Worm (Caenorhabditis elegans) whole organism, L1 larva: ENCODE measurements around the gene gst-13.

ENCODE experiments used
- C16A3.4 ChIP-seq: fragments of 150-350 bp; optimal IDR thresholded peaks from 2 replicates; lab custom pipeline; 2014; ENCODE audit warnings: missing biosample characterization, missing genetic modification characterization
- aha-1 ChIP-seq: fragments of 150-350 bp; optimal IDR thresholded peaks from 2 replicates; lab custom pipeline; 2014; ENCODE audit warnings: missing biosample characterization, missing genetic modification characterization
- aly-2 ChIP-seq: fragments of 150-350 bp; optimal IDR thresholded peaks from 2 replicates; lab custom pipeline; 2014; ENCODE audit warnings: missing biosample characterization, missing genetic modification characterization
- blmp-1 ChIP-seq: fragments of 150-350 bp; optimal IDR thresholded peaks from 2 replicates; lab custom pipeline; 2014; ENCODE audit warnings: missing biosample characterization, missing genetic modification characterization
- dsc-1 ChIP-seq: sonication (generic microtip); optimal IDR thresholded peaks from 2 replicates; lab custom pipeline; 2016; ENCODE audit warnings: mild to moderate bottlenecking, missing genetic modification characterization, missing compliant biosample characterization
- efl-1 ChIP-seq, 4 experiments: fragments of 150-350 bp; optimal IDR thresholded peaks in 3 of 4; peaks in 1 of 4; 1 replicate in 1 of 4; 2 replicates in 3 of 4; lab custom pipeline; 2014; ENCODE audit warnings: missing biosample characterization in 2 of 4, missing genetic modification characterization in 2 of 4, missing genetic modification reagents in 2 of 4
- egl-13 ChIP-seq: sonication (generic microtip); optimal IDR thresholded peaks from 2 replicates; lab custom pipeline; 2016; ENCODE audit warnings: missing genotype, missing genetic modification reagents, missing genetic modification characterization, missing compliant biosample characterization
- elt-3 ChIP-seq, 6 experiments: fragments of 150-350 bp in 1 of 6; sonication (generic microtip); optimal IDR thresholded peaks; 2 replicates each; lab custom pipeline; 2017 to 2018; ENCODE audit warnings: missing biosample characterization in 6 of 6, missing genetic modification characterization in 6 of 6, inconsistent platforms in 1 of 6
- ets-5 ChIP-seq: fragments of 200-800 bp; sonication (Bioruptor generic); IDR thresholded peaks from 2 replicates; pipeline ENCODE4 v1.3.6; 2022; ENCODE audit warnings: missing genetic modification characterization, missing compliant biosample characterization
- hlh-4 ChIP-seq: sonication (generic microtip); optimal IDR thresholded peaks from 2 replicates; lab custom pipeline; 2016; ENCODE audit warnings: mild to moderate bottlenecking, missing genetic modification characterization, missing compliant biosample characterization
- hpl-2 ChIP-seq: fragments of 150-350 bp; optimal IDR thresholded peaks from 2 replicates; lab custom pipeline; 2014; ENCODE audit warnings: missing biosample characterization, missing genetic modification reagents, missing genetic modification characterization
- irx-1 ChIP-seq: sonication (generic microtip); optimal IDR thresholded peaks from 2 replicates; lab custom pipeline; 2016; ENCODE audit warnings: missing genetic modification characterization, missing compliant biosample characterization
- lin-15B ChIP-seq: fragments of 150-350 bp; sonication (generic microtip); optimal IDR thresholded peaks from 3 replicates; lab custom pipeline; 2014; ENCODE audit warnings: missing biosample characterization, missing genetic modification characterization
- lin-35 ChIP-seq, 2 experiments: fragments of 150-350 bp; optimal IDR thresholded peaks; 2 replicates each; lab custom pipeline; 2014; ENCODE audit warnings: missing biosample characterization in 2 of 2, missing genetic modification characterization in 2 of 2, missing genetic modification reagents in 2 of 2
- mdl-1 ChIP-seq, 2 experiments: fragments of 150-350 bp; optimal IDR thresholded peaks; 2 replicates each; lab custom pipeline; 2014 to 2017; ENCODE audit warnings: missing biosample characterization in 2 of 2, missing genetic modification characterization in 2 of 2, inconsistent platforms in 1 of 2
- mep-1 ChIP-seq: fragments of 150-350 bp; optimal IDR thresholded peaks from 2 replicates; lab custom pipeline; 2014; ENCODE audit warnings: missing biosample characterization, missing genetic modification characterization
- nhr-11 ChIP-seq: fragments of 150-350 bp; optimal IDR thresholded peaks from 2 replicates; lab custom pipeline; 2014; ENCODE audit warnings: missing biosample characterization, missing genetic modification characterization
- nhr-19 ChIP-seq: fragments of 200-800 bp; sonication (Bioruptor generic); conservative IDR thresholded peaks from 2 replicates; pipeline ENCODE4 v1.3.6; 2022; ENCODE audit warnings: missing genetic modification characterization, missing compliant biosample characterization
- nhr-20 ChIP-seq: sonication (generic microtip); optimal IDR thresholded peaks from 2 replicates; lab custom pipeline; 2016; ENCODE audit warnings: mild to moderate bottlenecking, missing genetic modification characterization, missing compliant biosample characterization
- nhr-47 ChIP-seq: sonication (generic microtip); optimal IDR thresholded peaks from 2 replicates; lab custom pipeline; 2016; ENCODE audit warnings: mild to moderate bottlenecking, missing genetic modification characterization, moderate library complexity, missing compliant biosample characterization
- nhr-76 ChIP-seq: sonication (generic microtip); optimal IDR thresholded peaks from 2 replicates; lab custom pipeline; 2017; ENCODE audit warnings: missing biosample characterization, missing genetic modification characterization
- nhr-77 ChIP-seq: fragments of 150-350 bp; optimal IDR thresholded peaks from 2 replicates; lab custom pipeline; 2014; ENCODE audit warnings: missing biosample characterization, missing genetic modification characterization
- nhr-85 ChIP-seq: sonication (generic microtip); peaks from one replicate; lab custom pipeline; 2016; ENCODE audit warnings: missing genetic modification characterization, inconsistent platforms, missing compliant biosample characterization
- nhr-90 ChIP-seq: sonication (generic microtip); optimal IDR thresholded peaks from 2 replicates; lab custom pipeline; 2016; ENCODE audit warnings: mild to moderate bottlenecking, missing genetic modification characterization, missing compliant biosample characterization; ENCODE audit not compliant: poor library complexity
- pag-3 ChIP-seq: sonication (generic microtip); optimal IDR thresholded peaks from 2 replicates; lab custom pipeline; 2017; ENCODE audit warnings: missing genetic modification characterization, mild to moderate bottlenecking, missing compliant biosample characterization, antibody characterized with exemption, borderline replicate concordance; ENCODE audit not compliant: insufficient read depth
- pax-3 ChIP-seq: fragments of 200-800 bp; sonication (Bioruptor generic); optimal IDR thresholded peaks from 2 replicates; lab custom pipeline; 2018; ENCODE audit warnings: mild to moderate bottlenecking, missing genetic modification characterization, moderate library complexity, missing compliant biosample characterization
- skn-1 ChIP-seq: fragments of 150-350 bp; optimal IDR thresholded peaks from 2 replicates; lab custom pipeline; 2014; ENCODE audit warnings: missing biosample characterization, missing genetic modification characterization
- snu-23 ChIP-seq: sonication (generic microtip); optimal IDR thresholded peaks from 2 replicates; lab custom pipeline; 2016; ENCODE audit warnings: missing genetic modification characterization, missing compliant biosample characterization
- tbx-2 ChIP-seq: sonication (generic microtip); optimal IDR thresholded peaks from 2 replicates; lab custom pipeline; 2016; ENCODE audit warnings: missing genetic modification characterization, missing compliant biosample characterization
- unc-30 ChIP-seq: sonication (generic microtip); optimal IDR thresholded peaks from 2 replicates; lab custom pipeline; 2017; ENCODE audit warnings: missing biosample characterization, missing genetic modification characterization
- unc-62 ChIP-seq: fragments of 150-350 bp; optimal IDR thresholded peaks from 2 replicates; lab custom pipeline; 2014; ENCODE audit warnings: missing biosample characterization, missing genetic modification reagents, missing genetic modification characterization
- ztf-11 ChIP-seq, 2 experiments: sonication (generic microtip); optimal IDR thresholded peaks; 2 replicates each; lab custom pipeline; 2016 to 2017; ENCODE audit warnings: missing genetic modification characterization in 2 of 2, missing biosample characterization in 1 of 2, missing compliant biosample characterization in 1 of 2

The gst-13 gene

ce11 chrII:9274734-9275133 lies 43.5 kb downstream of the gst-13 start:
- no peak for TF ChIP-seq nhr-77
- TF ChIP-seq nhr-85 (tag; lab: Kevin White, UChicago): no peak
- TF ChIP-seq mep-1 (tag; lab: Kevin White, UChicago): peak; percentile 2
- no peak for TF ChIP-seq dsc-1 (tag; lab: Kevin White, UChicago)
- TF ChIP-seq unc-30 (tag; lab: Kevin White, UChicago): no peak
- TF ChIP-seq aly-2 (tag; lab: Kevin White, UChicago): peak; percentile 31
- TF ChIP-seq lin-35 (GFP tag; optimal IDR thresholded peaks at IDR 0.05; lab: Kevin White, UChicago): no peak
- no peak for TF ChIP-seq nhr-19 (GFP tag; lab: Robert Waterston, UW)
- TF ChIP-seq snu-23 (GFP tag; lab: Kevin White, UChicago): no peak
- no peak for TF ChIP-seq C16A3.4
- TF ChIP-seq, all 84 proteins: peak for 2

ce11 chrII:9275173-9275572 lies 43.9 kb downstream of the gst-13 start:
- no peak for TF ChIP-seq lin-35 (GFP tag; optimal IDR thresholded peaks at IDR 0.05; lab: Kevin White, UChicago)
- TF ChIP-seq nhr-85 (tag; lab: Kevin White, UChicago): peak; percentile 43
- no peak for TF ChIP-seq tbx-2 (tag; lab: Kevin White, UChicago)
- no peak for TF ChIP-seq nhr-11 (tag; lab: Kevin White, UChicago)
- TF ChIP-seq elt-3 (tag; optimal IDR thresholded peaks at IDR 0.05; lab: Kevin White, UChicago): no peak
- TF ChIP-seq ets-5 (GFP tag; lab: Robert Waterston, UW): no peak
- TF ChIP-seq, all 84 proteins: peak for 1

DNA sequence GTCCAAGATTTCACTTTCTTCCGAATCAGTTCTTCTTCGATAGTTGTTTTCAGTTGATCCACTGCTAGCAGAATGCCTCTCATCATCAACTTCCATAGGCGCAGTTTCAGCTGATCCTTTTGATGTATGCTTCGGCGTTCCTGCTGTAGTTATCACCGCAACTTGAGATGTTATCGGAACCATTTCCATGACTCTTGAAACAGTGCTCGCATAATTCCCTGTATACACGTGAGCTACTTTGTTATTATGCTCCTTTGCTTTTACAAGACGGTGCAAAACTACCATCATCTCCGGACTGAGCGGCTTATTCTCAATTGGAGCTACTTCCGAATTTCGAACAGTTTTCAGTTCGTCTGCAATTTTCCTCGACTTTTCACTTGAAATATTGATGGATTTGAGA lies 45.9 kb downstream of the gst-13 start:
- TF ChIP-seq skn-1 (tag; lab: Kevin White, UChicago) (no peak), efl-1 (optimal IDR thresholded peaks at IDR 0.05; lab: Kevin White, UChicago) (no peak), efl-1 (GFP tag; optimal IDR thresholded peaks at IDR 0.05 in 1 of 2; lab: Kevin White, UChicago) (peak in 1 of 2 experiments; percentile 91)

DNA sequence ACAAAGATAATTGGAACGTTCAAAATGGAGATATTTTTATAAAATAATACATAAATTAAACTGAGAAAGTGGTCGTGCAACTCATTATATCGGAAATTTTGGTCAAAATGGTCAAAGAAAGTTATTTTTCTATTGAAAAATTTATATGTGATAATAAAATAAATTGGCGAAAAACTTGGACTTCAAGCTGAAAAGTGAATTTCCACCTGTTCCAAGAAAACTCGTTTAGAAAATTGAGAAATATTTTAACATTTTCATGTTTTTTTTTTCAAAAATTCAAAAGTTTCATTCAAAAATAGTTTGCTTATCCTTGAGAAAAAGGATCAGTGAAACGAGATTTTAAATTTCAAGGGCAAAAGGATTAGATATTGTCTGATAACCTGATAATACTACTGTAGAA lies 47.8 kb downstream of the gst-13 start:
- TF ChIP-seq hlh-4 (peak; percentile 95), ztf-11 (tag; optimal IDR thresholded peaks at IDR 0.05; lab: Kevin White, UChicago) (no peak), pag-3 (tag; lab: Kevin White, UChicago) (no peak), pax-3 (tag; lab: Kevin White, UChicago) (no peak), lin-15B (no peak), nhr-90 (tag; lab: Kevin White, UChicago) (no peak)

- peak in 1 of 6 experiments; percentile 35 for TF ChIP-seq elt-3 (tag; optimal IDR thresholded peaks at IDR 0.05; lab: Kevin White, UChicago)
- no peak for TF ChIP-seq aha-1 (tag; lab: Kevin White, UChicago)
- no peak for TF ChIP-seq egl-13 (tag; lab: Kevin White, UChicago)
- no peak for TF ChIP-seq nhr-47 (tag; lab: Kevin White, UChicago)
- no peak for TF ChIP-seq unc-62 (GFP tag; lab: Kevin White, UChicago)
- TF ChIP-seq mdl-1 (tag; optimal IDR thresholded peaks at IDR 0.05; lab: Kevin White, UChicago): no peak
- no peak for TF ChIP-seq C16A3.4
- no peak for TF ChIP-seq lin-15B
- peak; percentile 6 for TF ChIP-seq blmp-1 (tag; lab: Kevin White, UChicago)
- no peak for TF ChIP-seq irx-1 (tag; lab: Kevin White, UChicago)
- TF ChIP-seq hpl-2 (GFP tag; lab: Kevin White, UChicago): no peak
- TF ChIP-seq efl-1 (optimal IDR thresholded peaks at IDR 0.05; lab: Kevin White, UChicago): no peak
- TF ChIP-seq efl-1 (GFP tag; optimal IDR thresholded peaks at IDR 0.05 in 1 of 2; lab: Kevin White, UChicago): peak in 1 of 2 experiments; percentile 46
- TF ChIP-seq nhr-20: peak; percentile 14
- no peak for TF ChIP-seq nhr-76 (tag; lab: Kevin White, UChicago)
- peak in 1 of 2 experiments; percentile 12 for TF ChIP-seq lin-35 (GFP tag; optimal IDR thresholded peaks at IDR 0.05; lab: Kevin White, UChicago)
- TF ChIP-seq, all 84 proteins: peak for 5
Measured at ce11 chrII:9280048-9280772, 49.0 kb downstream of the gst-13 start, which contains the start of gene gldi-3. TSS of gene gldi-3 (minus strand) at chrII:9280098.
